Fruit fly (Drosophila melanogaster): ENCODE data around the gene CG31098.

The CG31098 gene

dm6 chr3R:25322657-25323056 is 29.9 kb upstream of the CG31098 start, which contains the start of gene CG10562:
Gene CG10562, minus strand, starts transcription at chr3R:25322757.
- TF ChIP-seq dl (GFP tag; optimal IDR thresholded peaks at IDR 0.05; ENCODE audit: insufficient read depth in 1 of 2, partially characterized antibody in 2 of 2) (no peak), Hr78 (GFP tag; optimal IDR thresholded peaks at IDR 0.05) (no peak), Abd-B (GFP tag; optimal IDR thresholded peaks at IDR 0.05) (no peak), lola (GFP tag; optimal IDR thresholded peaks at IDR 0.05) (no peak), Sp1 (GFP tag; optimal IDR thresholded peaks at IDR 0.05) (no peak), woc (GFP tag; optimal IDR thresholded peaks at IDR 0.05) (no peak), dmrt93B (GFP tag; optimal IDR thresholded peaks at IDR 0.05) (no peak), Vsx2 (GFP tag; optimal IDR thresholded peaks at IDR 0.05; ENCODE audit: partially characterized antibody) (no peak), br (GFP tag; optimal IDR thresholded peaks at IDR 0.05) (no peak), N (GFP tag; optimal IDR thresholded peaks at IDR 0.05) (no peak), brk (GFP tag; optimal IDR thresholded peaks at IDR 0.05) (no peak), jim (GFP tag; optimal IDR thresholded peaks at IDR 0.05) (no peak), Hnf4 (GFP tag; optimal IDR thresholded peaks at IDR 0.05) (no peak), CG9705 (GFP tag; optimal IDR thresholded peaks at IDR 0.05) (no peak), Hr83 (GFP tag; optimal IDR thresholded peaks at IDR 0.05; ENCODE audit: poor library complexity, severe bottlenecking) (no peak), OdsH (GFP tag; optimal IDR thresholded peaks at IDR 0.05) (no peak), tai (GFP tag; optimal IDR thresholded peaks at IDR 0.05) (no peak), CG32264 (GFP tag; optimal IDR thresholded peaks at IDR 0.05) (no peak)

dm6 chr3R:25321681-25322080 is 28.9 kb upstream of the CG31098 start:
- TF ChIP-seq GATAd (GFP tag; optimal IDR thresholded peaks at IDR 0.05): no peak
- no peak for TF ChIP-seq psq (GFP tag; optimal IDR thresholded peaks at IDR 0.05)
- TF ChIP-seq woc (GFP tag; optimal IDR thresholded peaks at IDR 0.05): no peak
- TF ChIP-seq dmrt93B (GFP tag; optimal IDR thresholded peaks at IDR 0.05): no peak
- no peak for TF ChIP-seq N (GFP tag; optimal IDR thresholded peaks at IDR 0.05)
- no peak for TF ChIP-seq h (GFP tag; optimal IDR thresholded peaks at IDR 0.05)
- no peak for TF ChIP-seq dl (GFP tag; optimal IDR thresholded peaks at IDR 0.05; ENCODE audit: insufficient read depth in 1 of 2, partially characterized antibody in 2 of 2)
- TF ChIP-seq dsf (GFP tag; optimal IDR thresholded peaks at IDR 0.05; ENCODE audit: borderline replicate concordance): no peak
- no peak for TF ChIP-seq Jra (GFP tag; optimal IDR thresholded peaks at IDR 0.05)
- no peak for TF ChIP-seq OdsH (GFP tag; optimal IDR thresholded peaks at IDR 0.05)
- TF ChIP-seq Vsx2 (GFP tag; optimal IDR thresholded peaks at IDR 0.05; ENCODE audit: partially characterized antibody): no peak
- TF ChIP-seq CG32264 (GFP tag; optimal IDR thresholded peaks at IDR 0.05): no peak
- no peak for TF ChIP-seq Hnf4 (GFP tag; optimal IDR thresholded peaks at IDR 0.05)

- TF ChIP-seq woc (GFP tag; optimal IDR thresholded peaks at IDR 0.05) (no peak), Rel (GFP tag; optimal IDR thresholded peaks at IDR 0.05) (no peak), Rel (tag; optimal IDR thresholded peaks at IDR 0.05) (peak; percentile 83)
Measured at dm6 chr3R:25320898-25321297, 28.1 kb upstream of the CG31098 start.

dm6 chr3R:25320051-25320705 is 27.4 kb upstream of the CG31098 start, which contains the start of gene CG10560:
Gene CG10560, minus strand, starts transcription at chr3R:25320101.
- no peak for TF ChIP-seq Dfd (GFP tag; optimal IDR thresholded peaks at IDR 0.05)
- no peak for TF ChIP-seq foxo (GFP tag; optimal IDR thresholded peaks at IDR 0.05)
- TF ChIP-seq woc (GFP tag; optimal IDR thresholded peaks at IDR 0.05): no peak
- no peak for TF ChIP-seq Dif (GFP tag; optimal IDR thresholded peaks at IDR 0.05; ENCODE audit: partially characterized antibody)
- TF ChIP-seq Hnf4 (GFP tag; optimal IDR thresholded peaks at IDR 0.05): no peak
- no peak for TF ChIP-seq dmrt93B (GFP tag; optimal IDR thresholded peaks at IDR 0.05)
- TF ChIP-seq Hr78 (GFP tag; optimal IDR thresholded peaks at IDR 0.05): no peak
- no peak for TF ChIP-seq Jra (GFP tag; optimal IDR thresholded peaks at IDR 0.05)
- no peak for TF ChIP-seq rgr (GFP tag; optimal IDR thresholded peaks at IDR 0.05)
- TF ChIP-seq HLH106 (tag; optimal IDR thresholded peaks at IDR 0.05): no peak
- TF ChIP-seq Mio (GFP tag; optimal IDR thresholded peaks at IDR 0.05): no peak
- no peak for TF ChIP-seq Hr83 (GFP tag; optimal IDR thresholded peaks at IDR 0.05; ENCODE audit: poor library complexity, severe bottlenecking)
- no peak for TF ChIP-seq GATAd (GFP tag; optimal IDR thresholded peaks at IDR 0.05)
- no peak for TF ChIP-seq tai (GFP tag; optimal IDR thresholded peaks at IDR 0.05)
- TF ChIP-seq br (GFP tag; optimal IDR thresholded peaks at IDR 0.05): no peak
- TF ChIP-seq Abd-B (GFP tag; optimal IDR thresholded peaks at IDR 0.05): no peak
- no peak for TF ChIP-seq jim (GFP tag; optimal IDR thresholded peaks at IDR 0.05)

All from whole organism, wandering third instar larva.